Fruit fly (Drosophila melanogaster) whole organism, prepupa: ENCODE data around the gene CG3552.

ENCODE experiments used
- CG11762 ChIP-seq: fragments of 200-800 bp; sonication (Bioruptor generic); optimal IDR thresholded peaks from 3 replicates; lab custom pipeline; 2016; ENCODE audit warnings: missing biosample characterization, missing genetic modification characterization; ENCODE audit not compliant: insufficient read depth
- CG15336 ChIP-seq: fragments of 200-800 bp; sonication (Bioruptor generic); IDR thresholded peaks from 2 replicates; pipeline ENCODE4 v1.3.6; 2022; ENCODE audit warnings: missing biosample characterization, missing genetic modification characterization
- CG1621 ChIP-seq: fragments of 200-800 bp; sonication (Bioruptor generic); optimal IDR thresholded peaks from 3 replicates; lab custom pipeline; 2018; ENCODE audit warnings: missing biosample characterization, mild to moderate bottlenecking, missing genetic modification characterization
- CG6792 ChIP-seq: fragments of 200-800 bp; sonication (Bioruptor generic); optimal IDR thresholded peaks from 3 replicates; lab custom pipeline; 2016; ENCODE audit warnings: missing biosample characterization, missing genetic modification characterization
- CG9139 ChIP-seq: fragments of 200-800 bp; sonication (Bioruptor generic); optimal IDR thresholded peaks from 3 replicates; lab custom pipeline; 2017; ENCODE audit warnings: missing biosample characterization, mild to moderate bottlenecking, missing genetic modification characterization
- Eip78C ChIP-seq: fragments of 200-800 bp; sonication (Bioruptor generic); peaks from one replicate; lab custom pipeline; 2016; ENCODE audit warnings: missing biosample characterization, missing genetic modification characterization
- Lpt ChIP-seq: fragments of 200-800 bp; sonication (Bioruptor generic); optimal IDR thresholded peaks from 3 replicates; lab custom pipeline; 2016; ENCODE audit warnings: missing biosample characterization, missing genetic modification characterization
- Sox14 ChIP-seq: fragments of 200-800 bp; sonication (Bioruptor generic); optimal IDR thresholded peaks from 3 replicates; lab custom pipeline; 2016; ENCODE audit warnings: missing biosample characterization, missing genetic modification characterization
- dac ChIP-seq: fragments of 200-800 bp; sonication (Bioruptor generic); optimal IDR thresholded peaks from 2 replicates; lab custom pipeline; 2017; ENCODE audit warnings: missing biosample characterization, mild to moderate bottlenecking, missing genetic modification characterization
- topi ChIP-seq: fragments of 200-800 bp; sonication (Bioruptor generic); optimal IDR thresholded peaks from 3 replicates; lab custom pipeline; 2016; ENCODE audit warnings: missing biosample characterization, missing genetic modification characterization

DNA sequence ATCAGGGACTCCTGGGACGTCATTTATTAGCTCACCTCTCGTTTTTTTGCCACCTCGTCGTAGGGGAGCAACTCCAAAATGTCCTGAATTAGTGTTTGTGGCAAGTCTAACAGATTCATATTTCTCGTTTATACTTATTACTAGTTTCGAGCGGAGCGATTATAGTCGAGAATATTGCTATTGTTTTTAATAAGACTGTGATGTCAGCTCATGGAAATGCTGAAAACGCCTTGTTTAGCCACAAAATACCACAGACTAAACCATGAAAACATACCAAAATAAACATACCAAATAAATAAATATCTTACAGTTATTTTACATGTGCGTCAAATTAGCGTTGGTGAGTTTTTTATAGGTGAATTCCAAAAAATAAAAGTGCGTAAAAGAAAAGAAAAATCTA lies 31.5 kb downstream of the CG3552 start, which contains the start of gene pall:
- TF ChIP-seq CG11762, result no peak
- no peak for TF ChIP-seq Sox14 (GFP tag; lab: Kevin White, UChicago)
- TF ChIP-seq CG1621, result no peak
- TF ChIP-seq Lpt (GFP tag; lab: Kevin White, UChicago), result no peak
- TF ChIP-seq CG9139 (GFP tag; lab: Kevin White, UChicago), result no peak
- TF ChIP-seq CG6792 (GFP tag; lab: Kevin White, UChicago), result no peak
- TF ChIP-seq topi, result no peak
- no peak for TF ChIP-seq dac (GFP tag; lab: Kevin White, UChicago)
- TF ChIP-seq CG15336 (GFP tag; lab: Robert Waterston, UW), result 0 out of 2 replicates have a peak, but pooled peaks have one; percentile 27
- TF ChIP-seq Eip78C (GFP tag; lab: Kevin White, UChicago), result no peak
